Fruit fly (Drosophila melanogaster): ENCODE measurements around the gene anox.

DNA sequence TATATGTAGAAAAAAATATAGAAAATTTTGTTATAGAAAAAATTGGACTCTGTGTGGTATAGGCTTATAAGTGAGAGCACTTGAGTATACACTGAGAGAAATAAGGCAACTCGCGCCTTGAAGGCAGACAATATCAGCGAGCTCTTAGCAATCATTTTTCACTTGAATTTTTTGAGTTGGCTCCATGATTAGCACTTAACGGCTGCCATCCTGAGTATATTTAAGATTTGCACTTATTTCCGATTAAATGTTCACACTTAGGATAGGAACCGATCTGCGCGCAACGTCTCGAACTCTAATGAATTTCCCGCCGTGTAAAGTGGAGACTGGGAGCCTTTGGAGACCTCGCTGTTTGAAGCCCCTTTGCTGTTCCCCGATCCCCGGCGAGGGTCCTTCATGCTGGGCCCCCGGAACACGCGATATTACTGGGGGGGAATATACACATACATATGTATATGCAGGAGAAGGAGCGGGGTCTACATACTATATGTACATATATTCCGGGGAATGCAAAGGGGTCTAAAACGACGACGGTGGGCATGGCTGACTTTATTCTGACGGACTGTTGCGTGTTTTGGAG lies 39.7 kb downstream of the anox start:
- TF ChIP-seq CG15336 (GFP tag; IDR thresholded peaks at IDR 0.05), result peak; percentile 46; the same call in 1 of the 2 replicates
- 0 out of 2 replicates have a peak, but pooled peaks have one; percentile 10 for TF ChIP-seq CG11294 (GFP tag; IDR thresholded peaks at IDR 0.05)
- no peak for TF ChIP-seq CG11902 (GFP tag; optimal IDR thresholded peaks at IDR 0.05)
- peak; percentile 4 for TF ChIP-seq Hr4 (GFP tag; optimal IDR thresholded peaks at IDR 0.05)

All from whole organism, prepupa.